Worm (Caenorhabditis elegans) whole organism, L4/young adult: Measurements from ENCODE around the gene T05A7.1.
"Not testable (repeated sequence)": the region's sequence is repeated elsewhere in the genome, so short reads cannot be mapped to it uniquely, and the experiment has no call there.

Source experiments
- W03F9.2 ChIP-seq: fragments of 150-350 bp; optimal IDR thresholded peaks from 2 replicates; lab custom pipeline; 2014; ENCODE audit warnings: missing biosample characterization, missing genetic modification characterization
- dao-5 ChIP-seq: sonication (generic microtip); optimal IDR thresholded peaks from 2 replicates; lab custom pipeline; 2016; ENCODE audit warnings: missing genotype, missing genetic modification characterization, moderate library complexity, missing compliant biosample characterization

DNA sequence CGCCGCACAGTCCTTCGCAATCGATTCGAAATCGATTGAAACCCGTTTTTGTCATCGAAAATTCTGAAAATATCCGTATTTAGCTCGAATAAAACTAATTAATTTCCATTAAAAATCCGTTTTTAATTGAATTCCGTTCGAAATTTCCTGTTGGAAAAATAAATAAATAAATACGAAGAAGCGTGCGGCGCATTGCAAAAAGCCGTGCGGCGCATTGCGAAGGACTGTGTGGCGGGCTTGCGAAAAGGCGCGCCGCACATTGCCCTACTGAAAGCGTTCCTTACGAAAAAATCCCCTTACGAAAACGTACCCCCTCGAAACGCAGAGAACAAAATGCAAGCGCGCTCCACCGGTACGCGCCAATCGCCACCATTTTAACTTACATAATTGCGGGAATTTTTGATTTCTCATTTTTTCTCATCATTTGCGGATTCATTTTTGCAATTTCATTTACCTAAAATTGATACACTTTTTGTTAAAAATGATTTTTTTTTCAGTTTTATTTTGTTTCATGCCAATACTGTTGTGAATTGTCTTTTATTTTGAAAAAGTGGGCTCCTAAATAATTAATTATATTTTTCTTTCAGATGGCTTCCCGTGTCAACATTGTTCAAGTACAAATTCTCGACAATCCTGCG lies 23.6 kb downstream of the T05A7.1 start, which contains the start of gene unc-85:
- TF ChIP-seq dao-5 = not testable (repeated sequence)
- TF ChIP-seq W03F9.2 (tag; lab: Kevin White, UChicago) = peak; percentile 8
